Fruit fly (Drosophila melanogaster): ENCODE results near the gene knrl.

- no peak for TF ChIP-seq topi (GFP tag; optimal IDR thresholded peaks at IDR 0.05)
- no peak for TF ChIP-seq esn (GFP tag; optimal IDR thresholded peaks at IDR 0.05)
- no peak for TF ChIP-seq CG7368 (GFP tag; optimal IDR thresholded peaks at IDR 0.05)
- no peak for TF ChIP-seq CG8632 (GFP tag; optimal IDR thresholded peaks at IDR 0.05)
- TF ChIP-seq Hr39 (GFP tag; optimal IDR thresholded peaks at IDR 0.05): no peak
These were observed 36.5 kb downstream of the knrl start for dm6 chr3L:20583919-20584318.
